Worm (Caenorhabditis elegans) whole organism, L1 larva: ENCODE data around the gene rcq-5.

Experiments used
- C16A3.4 ChIP-seq: fragments of 150-350 bp; optimal IDR thresholded peaks from 2 replicates; lab custom pipeline; 2014; ENCODE audit warnings: missing biosample characterization, missing genetic modification characterization
- F16B12.6 ChIP-seq: fragments of 150-350 bp; optimal IDR thresholded peaks from 2 replicates; lab custom pipeline; 2014; ENCODE audit warnings: missing biosample characterization, missing genetic modification characterization
- dpl-1 ChIP-seq, 3 experiments: fragments of 150-350 bp in 2 of 3; sonication (generic microtip) in 1 of 3; optimal IDR thresholded peaks; 2 replicates each; lab custom pipeline; 2014 to 2017; ENCODE audit warnings: missing biosample characterization in 3 of 3, missing genetic modification characterization in 3 of 3, missing genetic modification reagents in 3 of 3
- efl-1 ChIP-seq, 4 experiments: fragments of 150-350 bp; optimal IDR thresholded peaks in 3 of 4; peaks in 1 of 4; 1 replicate in 1 of 4; 2 replicates in 3 of 4; lab custom pipeline; 2014; ENCODE audit warnings: missing biosample characterization in 2 of 4, missing genetic modification characterization in 2 of 4, missing genetic modification reagents in 2 of 4
- egl-13 ChIP-seq: sonication (generic microtip); optimal IDR thresholded peaks from 2 replicates; lab custom pipeline; 2016; ENCODE audit warnings: missing genotype, missing genetic modification reagents, missing genetic modification characterization, missing compliant biosample characterization
- egl-27 ChIP-seq, 2 experiments: fragments of 150-350 bp in 1 of 2; sonication (generic microtip); optimal IDR thresholded peaks; 3 replicates each; lab custom pipeline; 2017 to 2018; ENCODE audit warnings: missing biosample characterization in 2 of 2, missing genetic modification characterization in 2 of 2, missing genetic modification reagents in 2 of 2
- elt-2 ChIP-seq: sonication (generic microtip); optimal IDR thresholded peaks from 2 replicates; lab custom pipeline; 2016; ENCODE audit warnings: missing genetic modification characterization, mild to moderate bottlenecking, inconsistent platforms, missing compliant biosample characterization, missing genetic modification reagents
- fkh-8 ChIP-seq: sonication (generic microtip); optimal IDR thresholded peaks from 2 replicates; lab custom pipeline; 2016; ENCODE audit warnings: mild to moderate bottlenecking, missing genetic modification characterization, missing compliant biosample characterization
- hlh-17 ChIP-seq: fragments of 200-800 bp; sonication (Bioruptor generic); optimal IDR thresholded peaks from 2 replicates; lab custom pipeline; 2018; ENCODE audit warnings: missing genetic modification characterization, mild to moderate bottlenecking, missing compliant biosample characterization, moderate library complexity, borderline replicate concordance
- hlh-4 ChIP-seq: sonication (generic microtip); optimal IDR thresholded peaks from 2 replicates; lab custom pipeline; 2016; ENCODE audit warnings: mild to moderate bottlenecking, missing genetic modification characterization, missing compliant biosample characterization
- hpl-2 ChIP-seq: fragments of 150-350 bp; optimal IDR thresholded peaks from 2 replicates; lab custom pipeline; 2014; ENCODE audit warnings: missing biosample characterization, missing genetic modification reagents, missing genetic modification characterization
- lin-14 ChIP-seq: fragments of 200-800 bp; sonication (Bioruptor generic); optimal IDR thresholded peaks from 2 replicates; lab custom pipeline; 2018; ENCODE audit warnings: mild to moderate bottlenecking, missing genetic modification characterization, moderate library complexity, missing compliant biosample characterization
- lin-15B ChIP-seq: fragments of 150-350 bp; sonication (generic microtip); optimal IDR thresholded peaks from 3 replicates; lab custom pipeline; 2014; ENCODE audit warnings: missing biosample characterization, missing genetic modification characterization
- lin-39 ChIP-seq: fragments of 150-350 bp; optimal IDR thresholded peaks from 2 replicates; lab custom pipeline; 2014; ENCODE audit warnings: missing biosample characterization, missing genetic modification reagents, missing genetic modification characterization
- mdl-1 ChIP-seq, 2 experiments: fragments of 150-350 bp; optimal IDR thresholded peaks; 2 replicates each; lab custom pipeline; 2014 to 2017; ENCODE audit warnings: missing biosample characterization in 2 of 2, missing genetic modification characterization in 2 of 2, inconsistent platforms in 1 of 2
- nhr-20 ChIP-seq: sonication (generic microtip); optimal IDR thresholded peaks from 2 replicates; lab custom pipeline; 2016; ENCODE audit warnings: mild to moderate bottlenecking, missing genetic modification characterization, missing compliant biosample characterization
- nhr-84 ChIP-seq: sonication (generic microtip); optimal IDR thresholded peaks from 2 replicates; lab custom pipeline; 2017; ENCODE audit warnings: missing biosample characterization, missing genetic modification characterization
- nhr-85 ChIP-seq: sonication (generic microtip); peaks from one replicate; lab custom pipeline; 2016; ENCODE audit warnings: missing genetic modification characterization, inconsistent platforms, missing compliant biosample characterization
- nhr-90 ChIP-seq: sonication (generic microtip); optimal IDR thresholded peaks from 2 replicates; lab custom pipeline; 2016; ENCODE audit warnings: mild to moderate bottlenecking, missing genetic modification characterization, missing compliant biosample characterization; ENCODE audit not compliant: poor library complexity
- pax-3 ChIP-seq: fragments of 200-800 bp; sonication (Bioruptor generic); optimal IDR thresholded peaks from 2 replicates; lab custom pipeline; 2018; ENCODE audit warnings: mild to moderate bottlenecking, missing genetic modification characterization, moderate library complexity, missing compliant biosample characterization
- sox-4 ChIP-seq: sonication (generic microtip); optimal IDR thresholded peaks from 2 replicates; lab custom pipeline; 2016; ENCODE audit warnings: missing genetic modification characterization, missing compliant biosample characterization
- sptf-1 ChIP-seq: fragments of 150-350 bp; optimal IDR thresholded peaks from 2 replicates; lab custom pipeline; 2014; ENCODE audit warnings: missing biosample characterization, missing genetic modification characterization
- tbx-2 ChIP-seq: sonication (generic microtip); optimal IDR thresholded peaks from 2 replicates; lab custom pipeline; 2016; ENCODE audit warnings: missing genetic modification characterization, missing compliant biosample characterization
- unc-62 ChIP-seq: fragments of 150-350 bp; optimal IDR thresholded peaks from 2 replicates; lab custom pipeline; 2014; ENCODE audit warnings: missing biosample characterization, missing genetic modification reagents, missing genetic modification characterization
- vab-15 ChIP-seq: sonication (generic microtip); optimal IDR thresholded peaks from 2 replicates; lab custom pipeline; 2017; ENCODE audit warnings: missing genotype, mild to moderate bottlenecking, missing genetic modification characterization, missing compliant biosample characterization
- ztf-4 ChIP-seq: fragments of 150-350 bp; optimal IDR thresholded peaks from 2 replicates; lab custom pipeline; 2014; ENCODE audit warnings: missing biosample characterization, missing genetic modification characterization

The rcq-5 gene

ce11 chrIII:4087064-4087463, 29.3 kb upstream of the rcq-5 start:
- TF ChIP-seq fkh-8 (tag; lab: Kevin White, UChicago) (no peak), pax-3 (tag; lab: Kevin White, UChicago) (no peak), sptf-1 (tag; lab: Kevin White, UChicago) (no peak), ztf-4 (tag; lab: Kevin White, UChicago) (no peak)
- TF ChIP-seq, all 84 proteins: peak for 0

- TF ChIP-seq nhr-20 (tag; lab: Kevin White, UChicago), result no peak
- TF ChIP-seq nhr-84 (tag; lab: Kevin White, UChicago), result no peak
- TF ChIP-seq elt-2 (tag; lab: Kevin White, UChicago), result no peak
- no peak for TF ChIP-seq egl-13 (tag; lab: Kevin White, UChicago)
- TF ChIP-seq dpl-1 (GFP tag; optimal IDR thresholded peaks at IDR 0.05; lab: Kevin White, UChicago), result no peak
- no peak for TF ChIP-seq lin-39 (tag; lab: Kevin White, UChicago)
- TF ChIP-seq unc-62 (GFP tag; lab: Kevin White, UChicago), result no peak
- TF ChIP-seq C16A3.4 (tag; lab: Kevin White, UChicago), result no peak
- TF ChIP-seq pax-3 (tag; lab: Kevin White, UChicago), result no peak
- no peak for TF ChIP-seq tbx-2
- TF ChIP-seq egl-27 (tag; optimal IDR thresholded peaks at IDR 0.05; lab: Kevin White, UChicago), result no peak
- no peak for TF ChIP-seq nhr-90 (tag; lab: Kevin White, UChicago)
- no peak for TF ChIP-seq sox-4 (tag; lab: Kevin White, UChicago)
- no peak for TF ChIP-seq hlh-4
- no peak for TF ChIP-seq lin-15B
- TF ChIP-seq F16B12.6 (tag; lab: Kevin White, UChicago), result no peak
- no peak for TF ChIP-seq hlh-17 (GFP tag; lab: Kevin White, UChicago)
Observed at ce11 chrIII:4086536-4086935, 28.8 kb upstream of the rcq-5 start, which contains the start of gene kin-19. Gene kin-19 (minus strand): TSS chrIII:4086636.

ce11 chrIII:4085657-4086056, 27.9 kb upstream of the rcq-5 start:
- peak; percentile 25 for TF ChIP-seq fkh-8 (tag; lab: Kevin White, UChicago)
- TF ChIP-seq vab-15 (tag; lab: Kevin White, UChicago), result no peak

DNA sequence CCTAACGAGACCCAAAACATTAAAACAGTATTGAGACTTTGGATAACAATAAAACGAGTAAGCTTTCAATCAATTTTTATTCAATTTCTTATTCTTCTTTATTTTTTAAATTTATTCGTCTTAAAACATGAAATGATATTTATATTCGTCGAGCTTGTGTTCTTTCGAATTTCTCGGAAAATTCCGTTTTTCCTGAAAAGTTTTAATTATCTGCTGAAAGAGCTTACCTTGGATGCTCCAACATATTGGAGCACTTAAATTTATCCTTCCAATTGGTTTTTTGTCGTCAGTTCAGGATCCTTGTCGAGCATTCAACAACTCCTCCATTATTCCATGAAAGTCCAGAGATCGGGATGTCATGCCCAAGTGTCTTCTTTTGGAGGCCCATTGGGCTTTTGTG, 25.7 kb upstream of the rcq-5 start:
- TF ChIP-seq efl-1 (optimal IDR thresholded peaks at IDR 0.05; lab: Kevin White, UChicago) (no peak), efl-1 (GFP tag; optimal IDR thresholded peaks at IDR 0.05 in 1 of 2; lab: Kevin White, UChicago) (peak in 1 of 2 experiments; percentile 68), hpl-2 (GFP tag; lab: Kevin White, UChicago) (no peak)

DNA sequence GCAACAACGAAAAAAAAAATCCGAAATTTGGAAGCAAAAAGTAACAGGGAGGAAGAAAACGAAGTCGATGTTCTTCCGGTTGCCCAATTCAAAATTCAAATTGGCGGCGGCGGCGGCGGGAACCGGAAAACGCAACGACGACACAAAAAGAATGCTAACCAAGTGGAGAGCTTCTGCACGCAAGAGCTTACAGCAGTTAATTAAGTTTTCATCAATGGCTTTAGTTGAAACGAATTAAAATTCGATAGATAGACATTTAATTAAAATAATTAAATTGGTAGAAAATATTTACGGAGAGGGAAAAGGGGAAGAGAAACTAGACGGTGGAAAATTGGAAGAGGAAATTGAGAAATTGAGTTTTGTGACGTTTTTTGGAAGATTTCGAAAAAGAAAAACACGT, 12.5 kb upstream of the rcq-5 start:
- TF ChIP-seq tbx-2 (peak; percentile 31), nhr-85 (tag; lab: Kevin White, UChicago) (no peak), lin-14 (GFP tag; lab: Kevin White, UChicago) (peak; percentile 79), lin-39 (tag; lab: Kevin White, UChicago) (no peak)

DNA sequence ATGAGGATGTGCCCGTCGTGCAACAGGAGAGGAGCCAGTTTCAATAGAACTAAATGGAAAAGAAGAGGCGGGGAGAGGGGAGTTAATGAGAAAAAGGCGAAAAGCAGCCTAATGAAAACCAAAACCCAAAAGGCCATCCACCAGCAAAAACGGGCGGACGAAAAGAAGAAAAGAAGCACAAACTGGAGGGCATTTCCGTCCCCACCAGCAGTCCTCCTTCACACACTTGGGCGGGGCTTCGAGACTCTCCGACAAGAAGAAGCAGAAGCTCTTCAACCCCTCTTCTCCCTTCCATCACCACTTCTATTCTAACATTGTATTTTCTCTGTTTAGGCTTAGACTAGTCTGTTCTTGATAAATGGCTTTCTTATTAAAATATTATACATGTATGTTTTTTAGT, 10.3 kb upstream of the rcq-5 start:
- no peak for TF ChIP-seq mdl-1 (tag; optimal IDR thresholded peaks at IDR 0.05; lab: Kevin White, UChicago)
- TF ChIP-seq lin-14 (GFP tag; lab: Kevin White, UChicago), result peak; percentile 49

DNA sequence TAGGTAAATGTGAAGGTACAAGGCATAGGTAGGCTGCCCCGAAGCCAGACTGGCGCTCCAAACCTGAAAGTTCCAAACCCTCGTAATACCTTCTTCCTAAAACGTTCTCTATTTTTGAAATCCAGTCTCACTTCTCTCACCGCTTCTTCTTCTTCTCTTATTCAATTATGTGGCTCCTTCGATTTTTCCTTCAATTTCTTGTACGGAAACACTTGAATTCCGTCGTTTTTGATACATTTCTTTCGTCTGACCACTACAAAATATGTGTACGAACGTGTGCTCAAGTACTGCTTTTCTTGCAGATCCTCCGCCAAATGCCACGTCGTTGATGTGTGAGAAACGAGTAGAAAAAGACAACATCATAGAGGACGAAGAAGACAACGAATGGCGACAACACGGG, 8.6 kb upstream of the rcq-5 start, which contains the start of gene unc-79:
Gene unc-79 (plus strand): TSS at position 301 of the 400 bp plus-strand sequence.
- TF ChIP-seq efl-1 (optimal IDR thresholded peaks at IDR 0.05; lab: Kevin White, UChicago) (no peak), efl-1 (GFP tag; optimal IDR thresholded peaks at IDR 0.05 in 1 of 2; lab: Kevin White, UChicago) (peak in 1 of 2 experiments; percentile 64), sptf-1 (tag; lab: Kevin White, UChicago) (no peak)
